Worm (Caenorhabditis elegans) whole organism, L1 larva: ENCODE measurements around the gene ZC449.8.

Experiments
- C16A3.4 ChIP-seq: fragments of 150-350 bp; optimal IDR thresholded peaks from 2 replicates; lab custom pipeline; 2014; ENCODE audit warnings: missing biosample characterization, missing genetic modification characterization
- F16B12.6 ChIP-seq: fragments of 150-350 bp; optimal IDR thresholded peaks from 2 replicates; lab custom pipeline; 2014; ENCODE audit warnings: missing biosample characterization, missing genetic modification characterization
- Y116A8C.19 ChIP-seq: sonication (generic microtip); optimal IDR thresholded peaks from 2 replicates; lab custom pipeline; 2016; ENCODE audit warnings: missing compliant biosample characterization, missing genetic modification characterization, borderline replicate concordance
- alr-1 ChIP-seq: fragments of 200-800 bp; sonication (Bioruptor generic); optimal IDR thresholded peaks from 2 replicates; lab custom pipeline; 2018; ENCODE audit warnings: borderline replicate concordance, mild to moderate bottlenecking, missing genetic modification characterization, missing compliant biosample characterization
- blmp-1 ChIP-seq: fragments of 150-350 bp; optimal IDR thresholded peaks from 2 replicates; lab custom pipeline; 2014; ENCODE audit warnings: missing biosample characterization, missing genetic modification characterization
- ceh-8 ChIP-seq: fragments of 200-800 bp; sonication (Bioruptor generic); optimal IDR thresholded peaks from 2 replicates; lab custom pipeline; 2018; ENCODE audit warnings: mild to moderate bottlenecking, missing genetic modification characterization, moderate library complexity, missing compliant biosample characterization
- ceh-82 ChIP-seq, 3 experiments: fragments of 150-350 bp in 1 of 3; sonication (generic microtip) in 2 of 3; optimal IDR thresholded peaks; 2 replicates each; lab custom pipeline; 2014 to 2017; ENCODE audit warnings: missing biosample characterization in 3 of 3, missing genetic modification characterization in 3 of 3
- ceh-88 ChIP-seq: fragments of 200-800 bp; sonication (Bioruptor generic); IDR thresholded peaks from 2 replicates; pipeline ENCODE4 v1.3.6; 2022; ENCODE audit warnings: missing genetic modification characterization, missing compliant biosample characterization
- ces-1 ChIP-seq: fragments of 150-350 bp; optimal IDR thresholded peaks from 2 replicates; lab custom pipeline; 2014; ENCODE audit warnings: missing biosample characterization, missing genetic modification reagents, missing genetic modification characterization
- dsc-1 ChIP-seq: sonication (generic microtip); optimal IDR thresholded peaks from 2 replicates; lab custom pipeline; 2016; ENCODE audit warnings: mild to moderate bottlenecking, missing genetic modification characterization, missing compliant biosample characterization
- efl-1 ChIP-seq, 4 experiments: fragments of 150-350 bp; optimal IDR thresholded peaks in 3 of 4; peaks in 1 of 4; 1 replicate in 1 of 4; 2 replicates in 3 of 4; lab custom pipeline; 2014; ENCODE audit warnings: missing biosample characterization in 2 of 4, missing genetic modification characterization in 2 of 4, missing genetic modification reagents in 2 of 4
- egl-27 ChIP-seq, 2 experiments: fragments of 150-350 bp in 1 of 2; sonication (generic microtip); optimal IDR thresholded peaks; 3 replicates each; lab custom pipeline; 2017 to 2018; ENCODE audit warnings: missing biosample characterization in 2 of 2, missing genetic modification characterization in 2 of 2, missing genetic modification reagents in 2 of 2
- elt-3 ChIP-seq, 6 experiments: fragments of 150-350 bp in 1 of 6; sonication (generic microtip); optimal IDR thresholded peaks; 2 replicates each; lab custom pipeline; 2017 to 2018; ENCODE audit warnings: missing biosample characterization in 6 of 6, missing genetic modification characterization in 6 of 6, inconsistent platforms in 1 of 6
- ets-5 ChIP-seq: fragments of 200-800 bp; sonication (Bioruptor generic); IDR thresholded peaks from 2 replicates; pipeline ENCODE4 v1.3.6; 2022; ENCODE audit warnings: missing genetic modification characterization, missing compliant biosample characterization
- grh-1 ChIP-seq: fragments of 200-800 bp; sonication (Bioruptor generic); IDR thresholded peaks from 2 replicates; pipeline ENCODE4 v1.3.6; 2022; ENCODE audit warnings: missing genetic modification reagents, missing genetic modification characterization, missing compliant biosample characterization
- hlh-17 ChIP-seq: fragments of 200-800 bp; sonication (Bioruptor generic); optimal IDR thresholded peaks from 2 replicates; lab custom pipeline; 2018; ENCODE audit warnings: missing genetic modification characterization, mild to moderate bottlenecking, missing compliant biosample characterization, moderate library complexity, borderline replicate concordance
- irx-1 ChIP-seq: sonication (generic microtip); optimal IDR thresholded peaks from 2 replicates; lab custom pipeline; 2016; ENCODE audit warnings: missing genetic modification characterization, missing compliant biosample characterization
- isw-1 ChIP-seq: fragments of 200-800 bp; sonication (Bioruptor generic); IDR thresholded peaks from 2 replicates; pipeline ENCODE4 v1.3.6; 2022; ENCODE audit warnings: missing genetic modification characterization, missing compliant biosample characterization
- lin-14 ChIP-seq: fragments of 200-800 bp; sonication (Bioruptor generic); optimal IDR thresholded peaks from 2 replicates; lab custom pipeline; 2018; ENCODE audit warnings: mild to moderate bottlenecking, missing genetic modification characterization, moderate library complexity, missing compliant biosample characterization
- lin-15B ChIP-seq: fragments of 150-350 bp; sonication (generic microtip); optimal IDR thresholded peaks from 3 replicates; lab custom pipeline; 2014; ENCODE audit warnings: missing biosample characterization, missing genetic modification characterization
- lin-35 ChIP-seq, 2 experiments: fragments of 150-350 bp; optimal IDR thresholded peaks; 2 replicates each; lab custom pipeline; 2014; ENCODE audit warnings: missing biosample characterization in 2 of 2, missing genetic modification characterization in 2 of 2, missing genetic modification reagents in 2 of 2
- lir-3 ChIP-seq: sonication (generic microtip); optimal IDR thresholded peaks from 2 replicates; lab custom pipeline; 2016; ENCODE audit warnings: mild to moderate bottlenecking, missing genetic modification characterization, moderate library complexity, missing compliant biosample characterization; ENCODE audit not compliant: poor library complexity
- lsy-2 ChIP-seq, 2 experiments: fragments of 150-350 bp; optimal IDR thresholded peaks; 2 replicates each; lab custom pipeline; 2014; ENCODE audit warnings: missing biosample characterization in 2 of 2, missing genetic modification characterization in 2 of 2
- mdl-1 ChIP-seq, 2 experiments: fragments of 150-350 bp; optimal IDR thresholded peaks; 2 replicates each; lab custom pipeline; 2014 to 2017; ENCODE audit warnings: missing biosample characterization in 2 of 2, missing genetic modification characterization in 2 of 2, inconsistent platforms in 1 of 2
- mef-2 ChIP-seq: fragments of 150-350 bp; optimal IDR thresholded peaks from 2 replicates; lab custom pipeline; 2014; ENCODE audit warnings: missing biosample characterization, missing genetic modification characterization
- nhr-12 ChIP-seq: sonication (generic microtip); optimal IDR thresholded peaks from 2 replicates; lab custom pipeline; 2017; ENCODE audit warnings: missing biosample characterization, missing genetic modification characterization
- nhr-19 ChIP-seq: fragments of 200-800 bp; sonication (Bioruptor generic); conservative IDR thresholded peaks from 2 replicates; pipeline ENCODE4 v1.3.6; 2022; ENCODE audit warnings: missing genetic modification characterization, missing compliant biosample characterization
- nhr-20 ChIP-seq: sonication (generic microtip); optimal IDR thresholded peaks from 2 replicates; lab custom pipeline; 2016; ENCODE audit warnings: mild to moderate bottlenecking, missing genetic modification characterization, missing compliant biosample characterization
- nhr-237 ChIP-seq: fragments of 150-350 bp; optimal IDR thresholded peaks from 2 replicates; lab custom pipeline; 2014; ENCODE audit warnings: missing biosample characterization, missing genetic modification characterization
- nhr-28 ChIP-seq: fragments of 150-350 bp; optimal IDR thresholded peaks from 2 replicates; lab custom pipeline; 2014; ENCODE audit warnings: missing biosample characterization, missing genetic modification characterization
- nhr-47 ChIP-seq: sonication (generic microtip); optimal IDR thresholded peaks from 2 replicates; lab custom pipeline; 2016; ENCODE audit warnings: mild to moderate bottlenecking, missing genetic modification characterization, moderate library complexity, missing compliant biosample characterization
- nhr-71 ChIP-seq: sonication (generic microtip); optimal IDR thresholded peaks from 2 replicates; lab custom pipeline; 2016; ENCODE audit warnings: mild to moderate bottlenecking, missing genetic modification characterization, moderate library complexity, missing compliant biosample characterization
- nhr-77 ChIP-seq: fragments of 150-350 bp; optimal IDR thresholded peaks from 2 replicates; lab custom pipeline; 2014; ENCODE audit warnings: missing biosample characterization, missing genetic modification characterization
- nhr-85 ChIP-seq: sonication (generic microtip); peaks from one replicate; lab custom pipeline; 2016; ENCODE audit warnings: missing genetic modification characterization, inconsistent platforms, missing compliant biosample characterization
- nhr-90 ChIP-seq: sonication (generic microtip); optimal IDR thresholded peaks from 2 replicates; lab custom pipeline; 2016; ENCODE audit warnings: mild to moderate bottlenecking, missing genetic modification characterization, missing compliant biosample characterization; ENCODE audit not compliant: poor library complexity
- rnt-1 ChIP-seq: sonication (generic microtip); optimal IDR thresholded peaks from 2 replicates; lab custom pipeline; 2016; ENCODE audit warnings: mild to moderate bottlenecking, missing genetic modification characterization, moderate library complexity, missing compliant biosample characterization
- snu-23 ChIP-seq: sonication (generic microtip); optimal IDR thresholded peaks from 2 replicates; lab custom pipeline; 2016; ENCODE audit warnings: missing genetic modification characterization, missing compliant biosample characterization
- sox-4 ChIP-seq: sonication (generic microtip); optimal IDR thresholded peaks from 2 replicates; lab custom pipeline; 2016; ENCODE audit warnings: missing genetic modification characterization, missing compliant biosample characterization
- swsn-7 ChIP-seq: sonication (generic microtip); optimal IDR thresholded peaks from 2 replicates; lab custom pipeline; 2016; ENCODE audit warnings: missing genetic modification characterization, missing compliant biosample characterization
- tbx-2 ChIP-seq: sonication (generic microtip); optimal IDR thresholded peaks from 2 replicates; lab custom pipeline; 2016; ENCODE audit warnings: missing genetic modification characterization, missing compliant biosample characterization
- unc-130 ChIP-seq: fragments of 150-350 bp; optimal IDR thresholded peaks from 2 replicates; lab custom pipeline; 2017; ENCODE audit warnings: missing biosample characterization, missing genetic modification characterization, inconsistent platforms
- unc-30 ChIP-seq: sonication (generic microtip); optimal IDR thresholded peaks from 2 replicates; lab custom pipeline; 2017; ENCODE audit warnings: missing biosample characterization, missing genetic modification characterization
- vab-15 ChIP-seq: sonication (generic microtip); optimal IDR thresholded peaks from 2 replicates; lab custom pipeline; 2017; ENCODE audit warnings: missing genotype, mild to moderate bottlenecking, missing genetic modification characterization, missing compliant biosample characterization
- xbp-1 ChIP-seq: sonication (generic microtip); optimal IDR thresholded peaks from 2 replicates; lab custom pipeline; 2016; ENCODE audit warnings: missing genetic modification characterization, missing compliant biosample characterization
- ztf-11 ChIP-seq, 2 experiments: sonication (generic microtip); optimal IDR thresholded peaks; 2 replicates each; lab custom pipeline; 2016 to 2017; ENCODE audit warnings: missing genetic modification characterization in 2 of 2, missing biosample characterization in 1 of 2, missing compliant biosample characterization in 1 of 2
- ztf-4 ChIP-seq: fragments of 150-350 bp; optimal IDR thresholded peaks from 2 replicates; lab custom pipeline; 2014; ENCODE audit warnings: missing biosample characterization, missing genetic modification characterization

ZC449.8 gene

ce11 chrX:4970863-4971345 is 45.0 kb upstream of the ZC449.8 start, which contains the start of gene calu-1:
TSS of gene calu-1 (minus strand) at chrX:4970913.
- TF ChIP-seq vab-15 (tag; lab: Kevin White, UChicago) (no peak), lin-14 (GFP tag; lab: Kevin White, UChicago) (no peak), ets-5 (no peak)

ce11 chrX:4971427-4971826 is 44.4 kb upstream of the ZC449.8 start:
- TF ChIP-seq ces-1 (GFP tag; lab: Kevin White, UChicago) = no peak
- peak; percentile 40 for TF ChIP-seq nhr-47 (tag; lab: Kevin White, UChicago)
- peak; percentile 37 for TF ChIP-seq lir-3 (tag; lab: Kevin White, UChicago)
- 0 out of 2 replicates have a peak, but pooled peaks have one; percentile 34 for TF ChIP-seq grh-1 (GFP tag; lab: Robert Waterston, UW)
- TF ChIP-seq nhr-85 (tag; lab: Kevin White, UChicago) = peak; percentile 26
- peak in 2 of 6 experiments; percentile 2 to 20 for TF ChIP-seq elt-3 (tag; optimal IDR thresholded peaks at IDR 0.05; lab: Kevin White, UChicago)
- TF ChIP-seq nhr-12 (tag; lab: Kevin White, UChicago) = no peak
- TF ChIP-seq efl-1 (optimal IDR thresholded peaks at IDR 0.05; lab: Kevin White, UChicago) = peak; percentile 26 to 40
- peak in 1 of 2 experiments; percentile 76 for TF ChIP-seq efl-1 (GFP tag; optimal IDR thresholded peaks at IDR 0.05 in 1 of 2; lab: Kevin White, UChicago)
- TF ChIP-seq blmp-1 = peak; percentile 8
- TF ChIP-seq nhr-90 = peak; percentile 24
- TF ChIP-seq lin-35 (GFP tag; optimal IDR thresholded peaks at IDR 0.05; lab: Kevin White, UChicago) = peak; percentile 25 to 52
- TF ChIP-seq ztf-11 (tag; optimal IDR thresholded peaks at IDR 0.05; lab: Kevin White, UChicago) = peak in 1 of 2 experiments; percentile 9
- TF ChIP-seq mdl-1 (tag; optimal IDR thresholded peaks at IDR 0.05; lab: Kevin White, UChicago) = peak in 1 of 2 experiments; percentile 72
- TF ChIP-seq ceh-8 (GFP tag; lab: Kevin White, UChicago) = no peak
- TF ChIP-seq lin-14 (GFP tag; lab: Kevin White, UChicago) = peak; percentile 91
- no peak for TF ChIP-seq nhr-237 (tag; lab: Kevin White, UChicago)
- peak; percentile 74 for TF ChIP-seq rnt-1 (tag; lab: Kevin White, UChicago)
- TF ChIP-seq snu-23 (GFP tag; lab: Kevin White, UChicago) = peak; percentile 78
- TF ChIP-seq xbp-1 = peak; percentile 80
- TF ChIP-seq mef-2 = peak; percentile 20
- TF ChIP-seq egl-27 (tag; optimal IDR thresholded peaks at IDR 0.05; lab: Kevin White, UChicago) = peak in 1 of 2 experiments; percentile 16
- peak; percentile 54 for TF ChIP-seq lsy-2 (tag; optimal IDR thresholded peaks at IDR 0.05; lab: Kevin White, UChicago)
- TF ChIP-seq nhr-19 (GFP tag; lab: Robert Waterston, UW) = peak; percentile 51
- TF ChIP-seq swsn-7 (tag; lab: Kevin White, UChicago) = peak; percentile 50
- TF ChIP-seq ceh-88 (GFP tag; lab: Robert Waterston, UW) = no peak
- TF ChIP-seq nhr-28 (tag; lab: Kevin White, UChicago) = no peak
- TF ChIP-seq isw-1 (GFP tag; lab: Robert Waterston, UW) = no peak
- no peak for TF ChIP-seq hlh-17 (GFP tag; lab: Kevin White, UChicago)
- TF ChIP-seq nhr-20 (tag; lab: Kevin White, UChicago) = peak; percentile 67
- TF ChIP-seq alr-1 (tag; lab: Kevin White, UChicago) = no peak
- TF ChIP-seq F16B12.6 (tag; lab: Kevin White, UChicago) = no peak
- peak; percentile 80 for TF ChIP-seq nhr-71 (tag; lab: Kevin White, UChicago)
- TF ChIP-seq irx-1 (tag; lab: Kevin White, UChicago) = peak; percentile 20
- TF ChIP-seq sox-4 (tag; lab: Kevin White, UChicago) = no peak
- peak; percentile 58 for TF ChIP-seq tbx-2 (tag; lab: Kevin White, UChicago)
- TF ChIP-seq nhr-77 (tag; lab: Kevin White, UChicago) = peak; percentile 28
- TF ChIP-seq Y116A8C.19 (tag; lab: Kevin White, UChicago) = no peak
- peak in 1 of 3 experiments; percentile 46 for TF ChIP-seq ceh-82 (tag; optimal IDR thresholded peaks at IDR 0.05; lab: Kevin White, UChicago)
- TF ChIP-seq ztf-4 (tag; lab: Kevin White, UChicago) = peak; percentile 18
- peak; percentile 34 for TF ChIP-seq dsc-1 (tag; lab: Kevin White, UChicago)
- TF ChIP-seq lin-15B (tag; lab: Kevin White, UChicago) = no peak
- no peak for TF ChIP-seq unc-30 (tag; lab: Kevin White, UChicago)
- peak; percentile 57 for TF ChIP-seq unc-130 (tag; lab: Kevin White, UChicago)
- no peak for TF ChIP-seq C16A3.4 (tag; lab: Kevin White, UChicago)
